Fruit fly (Drosophila melanogaster): ENCODE data around the gene CG34133.

CG34133 gene

DNA sequence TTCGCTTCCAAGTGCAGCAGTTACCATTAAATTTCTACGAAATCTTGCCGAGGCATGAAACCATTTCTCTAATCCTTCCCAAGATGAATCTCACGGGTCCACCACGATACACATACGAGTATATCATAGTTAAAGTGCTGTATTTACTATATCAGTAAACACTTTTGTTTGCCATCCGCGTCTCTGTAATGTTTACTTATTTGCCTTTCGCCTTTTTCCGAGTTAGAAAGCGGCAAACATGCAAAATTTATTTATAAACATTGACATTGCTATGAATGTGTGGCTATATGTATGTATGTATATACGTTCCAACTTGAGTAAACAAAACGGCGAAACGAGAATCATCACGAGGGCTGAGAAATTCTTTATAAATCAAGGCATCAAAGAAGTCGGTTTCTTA lies 38.2 kb upstream of the CG34133 start (continued):
- TF ChIP-seq CG5180 (GFP tag; optimal IDR thresholded peaks at IDR 0.05) (peak; percentile 39), CG14710 (tag; optimal IDR thresholded peaks at IDR 0.05) (peak; percentile 82), Xrp1 (GFP tag; IDR thresholded peaks at IDR 0.05) (peak; percentile 69), dysf (GFP tag; IDR thresholded peaks at IDR 0.05) (no peak), luna (GFP tag; optimal IDR thresholded peaks at IDR 0.05) (no peak), prd (optimal IDR thresholded peaks at IDR 0.05) (no peak), prd (GFP tag; IDR thresholded peaks at IDR 0.05) (no peak), Jarid2 (GFP tag; optimal IDR thresholded peaks at IDR 0.05) (peak; percentile 15), ssp (GFP tag; IDR thresholded peaks at IDR 0.05) (no peak), Drgx (GFP tag; IDR thresholded peaks at IDR 0.05) (no peak), gcm2 (GFP tag; optimal IDR thresholded peaks at IDR 0.05) (no peak), D (optimal IDR thresholded peaks at IDR 0.05) (no peak), D (GFP tag; optimal IDR thresholded peaks at IDR 0.05) (peak; percentile 64), ATbp (GFP tag; optimal IDR thresholded peaks at IDR 0.05) (peak; percentile 62), bab2 (GFP tag; optimal IDR thresholded peaks at IDR 0.05) (peak; percentile 9), Med (GFP tag) (peak; percentile 73), caup (GFP tag; optimal IDR thresholded peaks at IDR 0.05; ENCODE audit: severe bottlenecking) (no peak), CG3281 (GFP tag; optimal IDR thresholded peaks at IDR 0.05) (peak; percentile 53), trem (tag; optimal IDR thresholded peaks at IDR 0.05) (peak; percentile 56), sens (GFP tag) (peak; percentile 84), CG17802 (tag; optimal IDR thresholded peaks at IDR 0.05) (no peak), lmd (GFP tag; IDR thresholded peaks at IDR 0.05) (no peak), CG1602 (GFP tag; optimal IDR thresholded peaks at IDR 0.05) (no peak), CG9215 (GFP tag; IDR thresholded peaks at IDR 0.05) (no peak), CG6254 (GFP tag; optimal IDR thresholded peaks at IDR 0.05) (peak; percentile 66), HmgD (GFP tag; optimal IDR thresholded peaks at IDR 0.05) (no peak), Blimp-1 (GFP tag; optimal IDR thresholded peaks at IDR 0.05) (peak; percentile 71), CG11723 (GFP tag; optimal IDR thresholded peaks at IDR 0.05) (peak; percentile 58), CG9876 (GFP tag; optimal IDR thresholded peaks at IDR 0.05) (no peak), CG8924 (tag; optimal IDR thresholded peaks at IDR 0.05) (peak; percentile 63), CG10209 (GFP tag; optimal IDR thresholded peaks at IDR 0.05) (no peak), pzg (GFP tag; optimal IDR thresholded peaks at IDR 0.05) (no peak), fd64A (GFP tag; optimal IDR thresholded peaks at IDR 0.05) (peak; percentile 87), zen (tag; optimal IDR thresholded peaks at IDR 0.05) (peak; percentile 81), CG18262 (tag; optimal IDR thresholded peaks at IDR 0.05) (peak; percentile 66), CG9727 (GFP tag; optimal IDR thresholded peaks at IDR 0.05) (peak; percentile 79), B-H2 (GFP tag; optimal IDR thresholded peaks at IDR 0.05) (no peak), CG8281 (tag; optimal IDR thresholded peaks at IDR 0.05) (peak; percentile 29), Oaz (GFP tag; IDR thresholded peaks at IDR 0.05) (no peak), CG34376 (GFP tag; optimal IDR thresholded peaks at IDR 0.05) (no peak), CG1233 (GFP tag; optimal IDR thresholded peaks at IDR 0.05) (peak; percentile 84), CG10267 (tag; optimal IDR thresholded peaks at IDR 0.05) (peak; percentile 48), nmo (GFP tag; optimal IDR thresholded peaks at IDR 0.05) (no peak), bcd (GFP tag; optimal IDR thresholded peaks at IDR 0.05) (peak; percentile 9), CG15696 (tag; optimal IDR thresholded peaks at IDR 0.05) (peak; percentile 95), CG10979 (tag; optimal IDR thresholded peaks at IDR 0.05) (peak; percentile 54), her (GFP tag; optimal IDR thresholded peaks at IDR 0.05) (no peak), HHEX (GFP tag; optimal IDR thresholded peaks at IDR 0.05) (peak; percentile 43), CG2116 (GFP tag; optimal IDR thresholded peaks at IDR 0.05) (no peak), CG4424 (GFP tag; optimal IDR thresholded peaks at IDR 0.05) (peak; percentile 15), NfI (GFP tag; optimal IDR thresholded peaks at IDR 0.05) (no peak)
